Fruit fly (Drosophila melanogaster): ENCODE results near the gene meng.

The meng gene

DNA sequence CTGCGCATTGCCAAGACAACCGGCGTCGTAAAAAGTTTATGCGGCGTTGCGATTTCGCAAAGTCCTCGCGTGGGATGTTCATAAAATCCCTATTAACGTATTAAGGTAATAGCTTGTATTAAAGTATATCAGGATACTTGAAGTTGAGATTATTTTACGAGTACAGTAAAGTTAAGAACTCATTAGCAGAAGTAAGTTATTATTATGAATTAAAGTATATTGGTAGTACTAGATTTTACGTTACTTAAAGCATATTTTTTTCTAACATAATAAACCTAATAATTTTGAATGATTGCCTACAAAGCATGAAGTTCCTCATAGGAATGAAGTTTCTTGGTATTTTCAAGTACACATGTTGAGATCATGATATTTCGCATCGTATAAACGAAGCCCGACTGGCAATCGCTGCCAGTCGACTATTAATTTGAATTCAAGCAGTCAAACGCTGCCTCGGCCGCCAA lies 48.5 kb upstream of the meng start (continued):
- TF ChIP-seq stwl (tag; optimal IDR thresholded peaks at IDR 0.05), result no peak
- TF ChIP-seq shn (GFP tag; optimal IDR thresholded peaks at IDR 0.05), result no peak
- no peak for TF ChIP-seq CG10565 (GFP tag; optimal IDR thresholded peaks at IDR 0.05)
- no peak for TF ChIP-seq zen2 (GFP tag; IDR thresholded peaks at IDR 0.05; ENCODE audit: partially characterized antibody)
- TF ChIP-seq sug (tag; optimal IDR thresholded peaks at IDR 0.05), result no peak
- no peak for TF ChIP-seq CG9876 (GFP tag; optimal IDR thresholded peaks at IDR 0.05)
- no peak for TF ChIP-seq kay (GFP tag; optimal IDR thresholded peaks at IDR 0.05)
- no peak for TF ChIP-seq crp (GFP tag; optimal IDR thresholded peaks at IDR 0.05)
- no peak for TF ChIP-seq NC2α (GFP tag; optimal IDR thresholded peaks at IDR 0.05)
- no peak for TF ChIP-seq Gug (GFP tag; IDR thresholded peaks at IDR 0.05)
- TF ChIP-seq zfh1 (GFP tag; IDR thresholded peaks at IDR 0.05), result no peak
- peak; percentile 9 for TF ChIP-seq lab (GFP tag; optimal IDR thresholded peaks at IDR 0.05)
- TF ChIP-seq CG4707 (GFP tag; optimal IDR thresholded peaks at IDR 0.05), result no peak
- TF ChIP-seq exex (tag; optimal IDR thresholded peaks at IDR 0.05), result no peak
- TF ChIP-seq CHES-1-like (GFP tag; optimal IDR thresholded peaks at IDR 0.05), result no peak
- TF ChIP-seq CG8359 (GFP tag; optimal IDR thresholded peaks at IDR 0.05; ENCODE audit: borderline replicate concordance), result no peak
- TF ChIP-seq CG17385 (GFP tag; optimal IDR thresholded peaks at IDR 0.05), result peak; percentile 59
- no peak for TF ChIP-seq Lpt (GFP tag; optimal IDR thresholded peaks at IDR 0.05)
- TF ChIP-seq Scr (GFP tag; IDR thresholded peaks at IDR 0.05; ENCODE audit: partially characterized antibody), result no peak
- TF ChIP-seq CG7745 (tag; optimal IDR thresholded peaks at IDR 0.05), result no peak
- TF ChIP-seq Taf1 (GFP tag; IDR thresholded peaks at IDR 0.05), result no peak
- no peak for TF ChIP-seq jigr1 (GFP tag; IDR thresholded peaks at IDR 0.05)
- no peak for TF ChIP-seq CG11696 (GFP tag; IDR thresholded peaks at IDR 0.05)
- no peak for TF ChIP-seq pros (GFP tag; optimal IDR thresholded peaks at IDR 0.05)
- TF ChIP-seq CG17359 (tag; optimal IDR thresholded peaks at IDR 0.05), result peak; percentile 48
- no peak for TF ChIP-seq Poxn (GFP tag; IDR thresholded peaks at IDR 0.05)
- no peak for TF ChIP-seq Optix (GFP tag; IDR thresholded peaks at IDR 0.05)
- no peak for TF ChIP-seq chm (GFP tag; IDR thresholded peaks at IDR 0.05)
- TF ChIP-seq psq (GFP tag; optimal IDR thresholded peaks at IDR 0.05), result no peak
- TF ChIP-seq ems (GFP tag; optimal IDR thresholded peaks at IDR 0.05), result no peak
- no peak for TF ChIP-seq sna (GFP tag; IDR thresholded peaks at IDR 0.05; ENCODE audit: partially characterized antibody)
- TF ChIP-seq esg (GFP tag; conservative IDR thresholded peaks at IDR 0.05), result no peak
- TF ChIP-seq CG1233 (GFP tag; optimal IDR thresholded peaks at IDR 0.05), result peak; percentile 38
- TF ChIP-seq dmrt99B (tag; optimal IDR thresholded peaks at IDR 0.05), result peak; percentile 75
- TF ChIP-seq ken (GFP tag; IDR thresholded peaks at IDR 0.05), result no peak; the same call in 2 of the 3 replicates
- TF ChIP-seq CG12744 (GFP tag; optimal IDR thresholded peaks at IDR 0.05), result no peak
- TF ChIP-seq D (optimal IDR thresholded peaks at IDR 0.05), result no peak
- TF ChIP-seq D (GFP tag; optimal IDR thresholded peaks at IDR 0.05), result peak; percentile 70
- TF ChIP-seq pzg (GFP tag; optimal IDR thresholded peaks at IDR 0.05), result no peak
- no peak for TF ChIP-seq CG7786 (GFP tag; optimal IDR thresholded peaks at IDR 0.05)
- TF ChIP-seq tap (tag; optimal IDR thresholded peaks at IDR 0.05), result peak; percentile 49
- no peak for TF ChIP-seq Antp (GFP tag; optimal IDR thresholded peaks at IDR 0.05)
- peak; percentile 36 for TF ChIP-seq CG6854 (GFP tag; optimal IDR thresholded peaks at IDR 0.05)
- TF ChIP-seq ind (GFP tag; optimal IDR thresholded peaks at IDR 0.05), result no peak
- TF ChIP-seq pita (GFP tag; optimal IDR thresholded peaks at IDR 0.05), result no peak
- no peak for TF ChIP-seq tx (GFP tag; optimal IDR thresholded peaks at IDR 0.05)
- no peak for TF ChIP-seq Dref (GFP tag; IDR thresholded peaks at IDR 0.05)
- peak; percentile 31 for TF ChIP-seq CG6254 (GFP tag; optimal IDR thresholded peaks at IDR 0.05)
- TF ChIP-seq Jarid2 (GFP tag; optimal IDR thresholded peaks at IDR 0.05), result no peak
- peak; percentile 27 for TF ChIP-seq tin (GFP tag; optimal IDR thresholded peaks at IDR 0.05)
- no peak for TF ChIP-seq CG30431 (GFP tag; optimal IDR thresholded peaks at IDR 0.05)
- TF ChIP-seq CG32772 (GFP tag; IDR thresholded peaks at IDR 0.05), result no peak
